Worm (Caenorhabditis elegans) whole organism, L3 larva: ENCODE measurements around the gene dct-15.

Source experiments
- R02D3.7 ChIP-seq: fragments of 150-350 bp; optimal IDR thresholded peaks from 2 replicates; lab custom pipeline; 2014; ENCODE audit warnings: missing biosample characterization, missing genetic modification characterization
- ZK546.5 ChIP-seq: sonication (generic microtip); optimal IDR thresholded peaks from 2 replicates; lab custom pipeline; 2017; ENCODE audit warnings: missing biosample characterization, missing genetic modification characterization
- ama-1 ChIP-seq: fragments of 150-350 bp; optimal IDR thresholded peaks from 2 replicates; lab custom pipeline; 2018
- egl-27 ChIP-seq: sonication (generic microtip); optimal IDR thresholded peaks from 4 replicates; lab custom pipeline; 2017; ENCODE audit warnings: missing biosample characterization, missing genetic modification reagents, missing genetic modification characterization
- egl-5 ChIP-seq: fragments of 150-350 bp; optimal IDR thresholded peaks from 2 replicates; lab custom pipeline; 2017; ENCODE audit warnings: missing biosample characterization, missing genetic modification reagents, missing genetic modification characterization, inconsistent platforms
- elt-1 ChIP-seq: fragments of 150-350 bp; optimal IDR thresholded peaks from 2 replicates; lab custom pipeline; 2014; ENCODE audit warnings: missing biosample characterization, missing genetic modification characterization
- elt-2 ChIP-seq: sonication (generic microtip); optimal IDR thresholded peaks from 2 replicates; lab custom pipeline; 2016; ENCODE audit warnings: missing genetic modification reagents, mild to moderate bottlenecking, missing genetic modification characterization, missing compliant biosample characterization
- elt-3 ChIP-seq, 3 experiments: fragments of 150-350 bp in 1 of 3; sonication (generic microtip) in 2 of 3; optimal IDR thresholded peaks; 2 replicates in 2 of 3; 4 replicates in 1 of 3; lab custom pipeline; 2014 to 2017; ENCODE audit warnings: missing biosample characterization in 3 of 3, missing genetic modification characterization in 3 of 3
- eor-1 ChIP-seq, 2 experiments: fragments of 150-350 bp; optimal IDR thresholded peaks; 2 replicates each; lab custom pipeline; 2014 to 2018; ENCODE audit warnings: missing biosample characterization in 2 of 2, missing genetic modification characterization in 2 of 2
- fkh-10 ChIP-seq: sonication (generic microtip); optimal IDR thresholded peaks from 2 replicates; lab custom pipeline; 2017; ENCODE audit warnings: missing biosample characterization, missing genetic modification reagents, missing genetic modification characterization
- fkh-2 ChIP-seq: fragments of 150-350 bp; optimal IDR thresholded peaks from 2 replicates; lab custom pipeline; 2014; ENCODE audit warnings: missing biosample characterization, missing genetic modification reagents, missing genetic modification characterization
- fos-1 ChIP-seq: fragments of 150-350 bp; optimal IDR thresholded peaks from 2 replicates; lab custom pipeline; 2014; ENCODE audit warnings: missing biosample characterization, missing genetic modification characterization
- lin-15B ChIP-seq: fragments of 150-350 bp; optimal IDR thresholded peaks from 2 replicates; lab custom pipeline; 2014; ENCODE audit warnings: missing biosample characterization, missing genetic modification characterization
- lin-39 ChIP-seq: fragments of 150-350 bp; optimal IDR thresholded peaks from 2 replicates; lab custom pipeline; 2018; ENCODE audit warnings: missing biosample characterization, missing genetic modification reagents, missing genetic modification characterization
- lsy-12 ChIP-seq: sonication (generic microtip); optimal IDR thresholded peaks from 2 replicates; lab custom pipeline; 2016; ENCODE audit warnings: mild to moderate bottlenecking, missing genetic modification characterization, missing compliant biosample characterization
- mdl-1 ChIP-seq: fragments of 150-350 bp; optimal IDR thresholded peaks from 2 replicates; lab custom pipeline; 2014; ENCODE audit warnings: missing biosample characterization, missing genetic modification characterization
- nfya-1 ChIP-seq: sonication (generic microtip); optimal IDR thresholded peaks from 2 replicates; lab custom pipeline; 2017; ENCODE audit warnings: missing genetic modification characterization, mild to moderate bottlenecking, missing compliant biosample characterization, antibody characterized with exemption, moderate library complexity; ENCODE audit not compliant: insufficient read depth
- nhr-11 ChIP-seq: fragments of 150-350 bp; optimal IDR thresholded peaks from 2 replicates; lab custom pipeline; 2014; ENCODE audit warnings: missing biosample characterization, missing genetic modification characterization
- nhr-23 ChIP-seq: fragments of 150-350 bp; optimal IDR thresholded peaks from 2 replicates; lab custom pipeline; 2014; ENCODE audit warnings: missing biosample characterization, missing genetic modification reagents, missing genetic modification characterization
- nhr-237 ChIP-seq: fragments of 150-350 bp; optimal IDR thresholded peaks from 2 replicates; lab custom pipeline; 2014; ENCODE audit warnings: missing biosample characterization, missing genetic modification characterization
- nhr-25 ChIP-seq: sonication (generic microtip); optimal IDR thresholded peaks from 2 replicates; lab custom pipeline; 2017; ENCODE audit warnings: missing biosample characterization, missing genetic modification characterization
- nhr-43 ChIP-seq: sonication (generic microtip); optimal IDR thresholded peaks from 2 replicates; lab custom pipeline; 2016; ENCODE audit warnings: mild to moderate bottlenecking, missing genetic modification characterization, missing compliant biosample characterization; ENCODE audit not compliant: poor library complexity, severe bottlenecking
- nhr-76 ChIP-seq: fragments of 150-350 bp; sonication (generic microtip); optimal IDR thresholded peaks from 5 replicates; lab custom pipeline; 2014; ENCODE audit warnings: missing biosample characterization, missing genetic modification characterization
- nhr-77 ChIP-seq: fragments of 150-350 bp; optimal IDR thresholded peaks from 2 replicates; lab custom pipeline; 2014; ENCODE audit warnings: missing biosample characterization, missing genetic modification characterization
- pha-4 ChIP-seq: fragments of 150-350 bp; optimal IDR thresholded peaks from 2 replicates; lab custom pipeline; 2014; ENCODE audit warnings: missing biosample characterization, missing genetic modification reagents, missing genetic modification characterization
- sea-2 ChIP-seq: fragments of 150-350 bp; sonication (generic microtip); optimal IDR thresholded peaks from 4 replicates; lab custom pipeline; 2014; ENCODE audit warnings: missing biosample characterization, missing genetic modification reagents, missing genetic modification characterization
- skn-1 ChIP-seq: fragments of 150-350 bp; optimal IDR thresholded peaks from 2 replicates; lab custom pipeline; 2014; ENCODE audit warnings: missing biosample characterization, missing genetic modification characterization
- snpc-4 ChIP-seq: fragments of 150-350 bp; optimal IDR thresholded peaks from 2 replicates; lab custom pipeline; 2014; ENCODE audit warnings: missing biosample characterization, missing genetic modification characterization
- tbx-2 ChIP-seq: sonication (generic microtip); optimal IDR thresholded peaks from 2 replicates; lab custom pipeline; 2016; ENCODE audit warnings: mild to moderate bottlenecking, missing genetic modification characterization, missing compliant biosample characterization
- unc-39 ChIP-seq: sonication (generic microtip); optimal IDR thresholded peaks from 4 replicates; lab custom pipeline; 2017; ENCODE audit warnings: missing biosample characterization, missing genetic modification characterization
- unc-62 ChIP-seq: fragments of 150-350 bp; sonication (generic microtip); optimal IDR thresholded peaks from 4 replicates; lab custom pipeline; 2014; ENCODE audit warnings: missing biosample characterization, missing genetic modification reagents, missing genetic modification characterization
- zag-1 ChIP-seq: fragments of 150-350 bp; optimal IDR thresholded peaks from 2 replicates; lab custom pipeline; 2014; ENCODE audit warnings: missing biosample characterization, missing genetic modification characterization
- ztf-11 ChIP-seq: fragments of 150-350 bp; optimal IDR thresholded peaks from 2 replicates; lab custom pipeline; 2014; ENCODE audit warnings: missing biosample characterization, missing genetic modification characterization
- ztf-4 ChIP-seq: fragments of 150-350 bp; optimal IDR thresholded peaks from 2 replicates; lab custom pipeline; 2014; ENCODE audit warnings: missing biosample characterization, missing genetic modification characterization

Gene dct-15

ce11 chrIV:9832586-9832985 lies 22.1 kb upstream of the dct-15 start, which contains the start of gene kin-21:
Gene kin-21, plus strand, starts transcription at chrIV:9832886.
- TF ChIP-seq eor-1 (tag; optimal IDR thresholded peaks at IDR 0.05; lab: Kevin White, UChicago), result no peak
- TF ChIP-seq snpc-4 (tag; lab: Kevin White, UChicago), result no peak
- no peak for TF ChIP-seq nhr-77 (tag; lab: Kevin White, UChicago)
- no peak for TF ChIP-seq egl-27 (tag; lab: Kevin White, UChicago)
- TF ChIP-seq nhr-76 (tag; lab: Kevin White, UChicago), result no peak
- no peak for TF ChIP-seq fkh-10 (GFP tag; lab: Kevin White, UChicago)
- TF ChIP-seq nhr-25 (tag; lab: Kevin White, UChicago), result no peak
- no peak for TF ChIP-seq elt-1 (tag; lab: Kevin White, UChicago)
- TF ChIP-seq sea-2 (GFP tag; lab: Kevin White, UChicago), result no peak
- TF ChIP-seq skn-1 (tag; lab: Kevin White, UChicago), result no peak
- no peak for TF ChIP-seq pha-4
- no peak for TF ChIP-seq unc-62
- no peak for TF ChIP-seq elt-3 (tag; optimal IDR thresholded peaks at IDR 0.05; lab: Kevin White, UChicago)
- no peak for TF ChIP-seq zag-1 (tag; lab: Kevin White, UChicago)
- TF ChIP-seq ZK546.5, result no peak
- TF ChIP-seq tbx-2 (tag; lab: Kevin White, UChicago), result no peak
- TF ChIP-seq R02D3.7 (tag; lab: Kevin White, UChicago), result no peak
- TF ChIP-seq unc-39 (tag; lab: Kevin White, UChicago), result no peak
- TF ChIP-seq nhr-43 (tag; lab: Kevin White, UChicago), result no peak

- TF ChIP-seq nhr-25 (tag; lab: Kevin White, UChicago) (no peak), lin-15B (peak; percentile 62), ztf-4 (tag; lab: Kevin White, UChicago) (no peak), skn-1 (tag; lab: Kevin White, UChicago) (peak; percentile 24), tbx-2 (tag; lab: Kevin White, UChicago) (no peak), elt-2 (tag; lab: Kevin White, UChicago) (peak; percentile 85), egl-5 (tag; lab: Kevin White, UChicago) (peak; percentile 27)
Observed at ce11 chrIV:9825196-9825744, 14.7 kb upstream of the dct-15 start, which contains the start of gene mtr-4. Gene mtr-4, plus strand, starts transcription at chrIV:9825694.

ce11 chrIV:9824480-9824879 lies 13.9 kb upstream of the dct-15 start, which contains the start of gene catp-6:
Gene catp-6, minus strand, starts transcription at chrIV:9824580.
- no peak for TF ChIP-seq sea-2 (GFP tag; lab: Kevin White, UChicago)
- TF ChIP-seq lsy-12, result no peak
- TF ChIP-seq lin-15B, result no peak
- no peak for TF ChIP-seq nhr-237 (tag; lab: Kevin White, UChicago)
- no peak for TF ChIP-seq nfya-1 (tag; lab: Kevin White, UChicago)
- no peak for TF ChIP-seq elt-1 (tag; lab: Kevin White, UChicago)
- TF ChIP-seq ama-1, result no peak
- TF ChIP-seq R02D3.7 (tag; lab: Kevin White, UChicago), result no peak

ce11 chrIV:9822585-9822984 lies 12.1 kb upstream of the dct-15 start:
- TF ChIP-seq eor-1 (tag; optimal IDR thresholded peaks at IDR 0.05; lab: Kevin White, UChicago), result no peak
- no peak for TF ChIP-seq nhr-237 (tag; lab: Kevin White, UChicago)
- no peak for TF ChIP-seq ztf-4 (tag; lab: Kevin White, UChicago)
- no peak for TF ChIP-seq zag-1 (tag; lab: Kevin White, UChicago)
- TF ChIP-seq lin-39 (tag; lab: Kevin White, UChicago), result no peak
- no peak for TF ChIP-seq unc-62
- no peak for TF ChIP-seq fos-1 (tag; lab: Kevin White, UChicago)
- TF ChIP-seq nhr-77 (tag; lab: Kevin White, UChicago), result no peak
- no peak for TF ChIP-seq nhr-11 (tag; lab: Kevin White, UChicago)
- no peak for TF ChIP-seq mdl-1 (tag; lab: Kevin White, UChicago)
- no peak for TF ChIP-seq nhr-25 (tag; lab: Kevin White, UChicago)
- no peak for TF ChIP-seq fkh-2 (tag; lab: Kevin White, UChicago)
- TF ChIP-seq fkh-10 (GFP tag; lab: Kevin White, UChicago), result no peak

- TF ChIP-seq ztf-11 (tag; lab: Kevin White, UChicago) (no peak), R02D3.7 (tag; lab: Kevin White, UChicago) (no peak), unc-62 (no peak), fkh-2 (tag; lab: Kevin White, UChicago) (no peak), nhr-23 (tag; lab: Kevin White, UChicago) (peak; percentile 40)
Observed at ce11 chrIV:9821621-9822020, 11.1 kb upstream of the dct-15 start, which contains the start of gene col-123. Gene col-123, plus strand, starts transcription at chrIV:9821921.
